Worm (Caenorhabditis elegans) whole organism, L1 larva: Measurements from ENCODE around the gene F10E7.9.
A peak's percentile ranks its signal among the peaks of the same experiment; 100 is the strongest.

Source experiments
- C04F5.9 ChIP-seq: sonication (generic microtip); optimal IDR thresholded peaks from 2 replicates; lab custom pipeline; 2016; ENCODE audit warnings: missing genetic modification characterization, missing compliant biosample characterization
- ama-1 ChIP-seq: fragments of 150-350 bp; optimal IDR thresholded peaks from 2 replicates; lab custom pipeline; 2014
- blmp-1 ChIP-seq: fragments of 150-350 bp; optimal IDR thresholded peaks from 2 replicates; lab custom pipeline; 2014; ENCODE audit warnings: missing biosample characterization, missing genetic modification characterization
- ceh-63 ChIP-seq: fragments of 200-800 bp; sonication (Bioruptor generic); optimal IDR thresholded peaks from 2 replicates; lab custom pipeline; 2018; ENCODE audit warnings: mild to moderate bottlenecking, missing genetic modification characterization, missing compliant biosample characterization
- ceh-82 ChIP-seq, 3 experiments: fragments of 150-350 bp in 1 of 3; sonication (generic microtip) in 2 of 3; optimal IDR thresholded peaks; 2 replicates each; lab custom pipeline; 2014 to 2017; ENCODE audit warnings: missing biosample characterization in 3 of 3, missing genetic modification characterization in 3 of 3
- ceh-88 ChIP-seq: fragments of 200-800 bp; sonication (Bioruptor generic); IDR thresholded peaks from 2 replicates; pipeline ENCODE4 v1.3.6; 2022; ENCODE audit warnings: missing genetic modification characterization, missing compliant biosample characterization
- dpl-1 ChIP-seq, 3 experiments: fragments of 150-350 bp in 2 of 3; sonication (generic microtip) in 1 of 3; optimal IDR thresholded peaks; 2 replicates each; lab custom pipeline; 2014 to 2017; ENCODE audit warnings: missing biosample characterization in 3 of 3, missing genetic modification characterization in 3 of 3, missing genetic modification reagents in 3 of 3
- dsc-1 ChIP-seq: sonication (generic microtip); optimal IDR thresholded peaks from 2 replicates; lab custom pipeline; 2016; ENCODE audit warnings: mild to moderate bottlenecking, missing genetic modification characterization, missing compliant biosample characterization
- efl-1 ChIP-seq, 4 experiments: fragments of 150-350 bp; optimal IDR thresholded peaks in 3 of 4; peaks in 1 of 4; 1 replicate in 1 of 4; 2 replicates in 3 of 4; lab custom pipeline; 2014; ENCODE audit warnings: missing biosample characterization in 2 of 4, missing genetic modification characterization in 2 of 4, missing genetic modification reagents in 2 of 4
- egl-13 ChIP-seq: sonication (generic microtip); optimal IDR thresholded peaks from 2 replicates; lab custom pipeline; 2016; ENCODE audit warnings: missing genotype, missing genetic modification reagents, missing genetic modification characterization, missing compliant biosample characterization
- ets-5 ChIP-seq: fragments of 200-800 bp; sonication (Bioruptor generic); IDR thresholded peaks from 2 replicates; pipeline ENCODE4 v1.3.6; 2022; ENCODE audit warnings: missing genetic modification characterization, missing compliant biosample characterization
- fkh-4 ChIP-seq: sonication (generic microtip); optimal IDR thresholded peaks from 2 replicates; lab custom pipeline; 2016; ENCODE audit warnings: missing compliant biosample characterization, missing genetic modification characterization, borderline replicate concordance
- fkh-8 ChIP-seq: sonication (generic microtip); optimal IDR thresholded peaks from 2 replicates; lab custom pipeline; 2016; ENCODE audit warnings: mild to moderate bottlenecking, missing genetic modification characterization, missing compliant biosample characterization
- hlh-17 ChIP-seq: fragments of 200-800 bp; sonication (Bioruptor generic); optimal IDR thresholded peaks from 2 replicates; lab custom pipeline; 2018; ENCODE audit warnings: missing genetic modification characterization, mild to moderate bottlenecking, missing compliant biosample characterization, moderate library complexity, borderline replicate concordance
- jun-1 ChIP-seq: fragments of 150-350 bp; optimal IDR thresholded peaks from 2 replicates; lab custom pipeline; 2014; ENCODE audit warnings: missing biosample characterization, missing genetic modification reagents, missing genetic modification characterization
- lin-13 ChIP-seq: fragments of 150-350 bp; optimal IDR thresholded peaks from 2 replicates; lab custom pipeline; 2014; ENCODE audit warnings: missing biosample characterization, missing genetic modification reagents, missing genetic modification characterization
- lin-15B ChIP-seq: fragments of 150-350 bp; sonication (generic microtip); optimal IDR thresholded peaks from 3 replicates; lab custom pipeline; 2014; ENCODE audit warnings: missing biosample characterization, missing genetic modification characterization
- lin-35 ChIP-seq, 2 experiments: fragments of 150-350 bp; optimal IDR thresholded peaks; 2 replicates each; lab custom pipeline; 2014; ENCODE audit warnings: missing biosample characterization in 2 of 2, missing genetic modification characterization in 2 of 2, missing genetic modification reagents in 2 of 2
- lir-3 ChIP-seq: sonication (generic microtip); optimal IDR thresholded peaks from 2 replicates; lab custom pipeline; 2016; ENCODE audit warnings: mild to moderate bottlenecking, missing genetic modification characterization, moderate library complexity, missing compliant biosample characterization; ENCODE audit not compliant: poor library complexity
- lsy-2 ChIP-seq, 2 experiments: fragments of 150-350 bp; optimal IDR thresholded peaks; 2 replicates each; lab custom pipeline; 2014; ENCODE audit warnings: missing biosample characterization in 2 of 2, missing genetic modification characterization in 2 of 2
- nhr-19 ChIP-seq: fragments of 200-800 bp; sonication (Bioruptor generic); conservative IDR thresholded peaks from 2 replicates; pipeline ENCODE4 v1.3.6; 2022; ENCODE audit warnings: missing genetic modification characterization, missing compliant biosample characterization
- nhr-237 ChIP-seq: fragments of 150-350 bp; optimal IDR thresholded peaks from 2 replicates; lab custom pipeline; 2014; ENCODE audit warnings: missing biosample characterization, missing genetic modification characterization
- nhr-47 ChIP-seq: sonication (generic microtip); optimal IDR thresholded peaks from 2 replicates; lab custom pipeline; 2016; ENCODE audit warnings: mild to moderate bottlenecking, missing genetic modification characterization, moderate library complexity, missing compliant biosample characterization
- nhr-71 ChIP-seq: sonication (generic microtip); optimal IDR thresholded peaks from 2 replicates; lab custom pipeline; 2016; ENCODE audit warnings: mild to moderate bottlenecking, missing genetic modification characterization, moderate library complexity, missing compliant biosample characterization
- nhr-84 ChIP-seq: sonication (generic microtip); optimal IDR thresholded peaks from 2 replicates; lab custom pipeline; 2017; ENCODE audit warnings: missing biosample characterization, missing genetic modification characterization
- nhr-85 ChIP-seq: sonication (generic microtip); peaks from one replicate; lab custom pipeline; 2016; ENCODE audit warnings: missing genetic modification characterization, inconsistent platforms, missing compliant biosample characterization
- pag-3 ChIP-seq: sonication (generic microtip); optimal IDR thresholded peaks from 2 replicates; lab custom pipeline; 2017; ENCODE audit warnings: missing genetic modification characterization, mild to moderate bottlenecking, missing compliant biosample characterization, antibody characterized with exemption, borderline replicate concordance; ENCODE audit not compliant: insufficient read depth
- pqm-1 ChIP-seq: sonication (generic microtip); optimal IDR thresholded peaks from 3 replicates; lab custom pipeline; 2017; ENCODE audit warnings: missing biosample characterization, missing genetic modification characterization
- snpc-4 ChIP-seq: fragments of 150-350 bp; optimal IDR thresholded peaks from 2 replicates; lab custom pipeline; 2014; ENCODE audit warnings: missing biosample characterization, missing genetic modification characterization
- sox-4 ChIP-seq: sonication (generic microtip); optimal IDR thresholded peaks from 2 replicates; lab custom pipeline; 2016; ENCODE audit warnings: missing genetic modification characterization, missing compliant biosample characterization
- sptf-1 ChIP-seq: fragments of 150-350 bp; optimal IDR thresholded peaks from 2 replicates; lab custom pipeline; 2014; ENCODE audit warnings: missing biosample characterization, missing genetic modification characterization
- sup-37 ChIP-seq: fragments of 200-800 bp; sonication (Bioruptor generic); optimal IDR thresholded peaks from 2 replicates; lab custom pipeline; 2018; ENCODE audit warnings: mild to moderate bottlenecking, missing genetic modification characterization, missing compliant biosample characterization
- swsn-7 ChIP-seq: sonication (generic microtip); optimal IDR thresholded peaks from 2 replicates; lab custom pipeline; 2016; ENCODE audit warnings: missing genetic modification characterization, missing compliant biosample characterization
- unc-130 ChIP-seq: fragments of 150-350 bp; optimal IDR thresholded peaks from 2 replicates; lab custom pipeline; 2017; ENCODE audit warnings: missing biosample characterization, missing genetic modification characterization, inconsistent platforms
- unc-86 ChIP-seq: sonication (generic microtip); optimal IDR thresholded peaks from 2 replicates; lab custom pipeline; 2016; ENCODE audit warnings: missing genetic modification characterization, missing compliant biosample characterization
- ztf-11 ChIP-seq, 2 experiments: sonication (generic microtip); optimal IDR thresholded peaks; 2 replicates each; lab custom pipeline; 2016 to 2017; ENCODE audit warnings: missing genetic modification characterization in 2 of 2, missing biosample characterization in 1 of 2, missing compliant biosample characterization in 1 of 2

F10E7.9 gene

DNA sequence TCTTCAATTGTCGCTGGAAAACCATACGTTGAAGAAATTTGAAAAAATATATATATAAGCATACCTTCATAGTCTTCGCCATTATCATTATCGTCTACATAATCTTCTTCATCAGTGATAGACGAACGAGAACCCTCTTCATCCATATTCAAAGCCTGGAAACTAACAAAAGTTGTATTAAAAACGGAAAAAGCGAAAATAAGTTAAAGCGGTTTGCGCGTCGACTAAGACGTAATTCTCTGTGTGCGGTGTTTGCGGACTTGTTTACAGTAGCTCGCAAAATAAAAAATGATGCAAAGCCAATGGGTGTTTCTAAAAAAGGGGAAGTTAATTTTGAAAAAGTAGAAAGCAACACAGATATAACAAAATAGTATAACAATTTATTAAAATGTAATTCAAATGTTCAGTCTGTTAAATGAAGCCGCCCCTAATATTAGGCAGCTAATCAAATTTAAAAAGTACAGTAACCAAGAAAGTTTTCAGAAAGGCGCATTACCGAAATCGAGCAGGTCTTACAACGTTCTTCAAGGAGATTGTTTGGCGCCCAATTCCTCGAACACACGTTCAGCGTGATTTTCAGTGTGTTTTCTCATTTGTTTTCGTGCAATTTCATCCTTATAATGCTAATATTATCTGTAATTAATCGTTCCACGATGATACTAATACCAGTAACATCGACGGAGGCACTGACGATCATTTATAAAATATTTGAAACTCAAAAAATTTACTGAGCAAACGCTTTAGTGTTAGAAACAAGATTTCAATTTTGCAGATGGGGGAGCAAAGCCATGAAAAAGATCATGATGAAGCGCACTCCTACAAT is 22.2 kb upstream of the F10E7.9 start, which contains the start of the genes T07F8.4 and gld-3 (continued):
- no peak for TF ChIP-seq nhr-237 (tag; lab: Kevin White, UChicago)
- TF ChIP-seq nhr-84 = no peak
- TF ChIP-seq C04F5.9 (tag; lab: Kevin White, UChicago) = no peak
- no peak for TF ChIP-seq unc-130 (tag; lab: Kevin White, UChicago)
- peak; percentile 44 to 62 for TF ChIP-seq lin-35 (GFP tag; optimal IDR thresholded peaks at IDR 0.05; lab: Kevin White, UChicago)

- no peak for TF ChIP-seq fkh-8 (tag; lab: Kevin White, UChicago)
- TF ChIP-seq lin-13 = no peak
- TF ChIP-seq snpc-4 (tag; lab: Kevin White, UChicago) = no peak
- TF ChIP-seq pag-3 (tag; lab: Kevin White, UChicago) = no peak
- no peak for TF ChIP-seq sup-37 (GFP tag; lab: Kevin White, UChicago)
- no peak for TF ChIP-seq nhr-71
Observed at ce11 chrII:7126457-7126856, 16.6 kb upstream of the F10E7.9 start, which contains the start of gene F10E7.1. TSS of gene F10E7.1 (plus strand) at chrII:7126757.

DNA sequence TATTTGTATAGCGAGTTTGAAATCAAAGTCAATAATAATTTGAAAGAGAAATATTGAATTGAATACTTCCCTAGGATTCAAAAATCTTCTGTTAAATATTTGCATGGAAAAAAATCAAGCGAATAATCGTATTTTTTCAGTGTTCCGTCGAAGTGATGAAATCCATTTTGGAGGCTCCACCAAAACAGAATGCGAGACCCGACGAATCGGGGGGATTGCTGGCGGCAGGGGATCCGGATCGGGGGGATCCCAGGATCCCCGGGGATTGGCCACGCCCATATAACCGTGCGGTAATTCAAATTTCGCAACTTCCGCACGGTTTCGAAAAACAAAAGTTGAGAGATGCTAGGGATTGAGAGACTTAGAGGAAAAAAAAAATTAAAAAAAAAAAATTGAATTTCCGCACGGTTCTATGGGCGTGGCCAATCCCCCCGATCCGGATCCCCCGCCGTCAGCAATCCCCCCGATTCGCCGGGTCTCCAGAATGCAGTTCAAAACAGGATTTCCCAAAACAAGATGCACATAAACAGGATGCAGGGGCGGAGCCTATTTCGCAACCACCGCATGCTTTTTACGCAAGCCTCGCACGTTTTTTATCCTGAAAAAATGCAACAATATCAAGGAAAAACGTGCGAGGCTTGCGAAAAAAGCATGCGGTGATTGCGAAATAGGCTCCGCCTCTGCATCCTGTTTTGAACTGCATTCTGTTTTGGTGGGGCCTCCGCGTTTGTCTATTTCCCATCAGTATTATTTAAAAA is 13.0 kb upstream of the F10E7.9 start, which contains the start of gene F10E7.11:
TSS of gene F10E7.11 (minus strand) at position 232 of the 758 bp plus-strand sequence.
- TF ChIP-seq nhr-19 (peak; percentile 24; the same call in 1 of the 2 replicates), hlh-17 (GFP tag; lab: Kevin White, UChicago) (no peak), sox-4 (tag; lab: Kevin White, UChicago) (no peak), blmp-1 (no peak), dsc-1 (tag; lab: Kevin White, UChicago) (peak; percentile 38), lsy-2 (tag; optimal IDR thresholded peaks at IDR 0.05; lab: Kevin White, UChicago) (peak; percentile 14 to 41), ceh-82 (tag; optimal IDR thresholded peaks at IDR 0.05; lab: Kevin White, UChicago) (peak in 1 of 3 experiments; percentile 11), pqm-1 (tag; lab: Kevin White, UChicago) (no peak), nhr-71 (peak; percentile 19), lin-15B (tag; lab: Kevin White, UChicago) (peak; percentile 11), dpl-1 (GFP tag; optimal IDR thresholded peaks at IDR 0.05; lab: Kevin White, UChicago) (peak in 1 of 3 experiments; percentile 15), nhr-47 (tag; lab: Kevin White, UChicago) (peak; percentile 55), ceh-63 (GFP tag; lab: Kevin White, UChicago) (no peak), unc-86 (tag; lab: Kevin White, UChicago) (peak; percentile 37), swsn-7 (tag; lab: Kevin White, UChicago) (peak; percentile 16), egl-13 (tag; lab: Kevin White, UChicago) (peak; percentile 38), nhr-85 (tag; lab: Kevin White, UChicago) (peak; percentile 40), sptf-1 (tag; lab: Kevin White, UChicago) (no peak), efl-1 (optimal IDR thresholded peaks at IDR 0.05; lab: Kevin White, UChicago) (peak in 1 of 2 experiments; percentile 6), efl-1 (GFP tag; optimal IDR thresholded peaks at IDR 0.05 in 1 of 2; lab: Kevin White, UChicago) (peak in 1 of 2 experiments; percentile 82)

ce11 chrII:7121762-7122292 is 12.0 kb upstream of the F10E7.9 start, which contains the start of gene F10E7.2:
TSS of gene F10E7.2 (plus strand) at chrII:7122242.
- TF ChIP-seq ets-5 (GFP tag; lab: Robert Waterston, UW) (no peak), fkh-4 (tag; lab: Kevin White, UChicago) (no peak), jun-1 (tag; lab: Kevin White, UChicago) (no peak), ceh-88 (no peak), lir-3 (no peak), ztf-11 (tag; optimal IDR thresholded peaks at IDR 0.05; lab: Kevin White, UChicago) (no peak), ama-1 (lab: Kevin White, UChicago) (no peak)
